Fruit fly (Drosophila melanogaster) whole organism, embryonic: ENCODE data around the gene Srp14.
A peak's percentile ranks its signal among the peaks of the same experiment; 100 is the strongest.

Experiments used
- CG10959 ChIP-seq: fragments of 200-800 bp; sonication (Bioruptor generic); IDR thresholded peaks from 2 replicates; pipeline ENCODE4 v1.3.6; 2022; ENCODE audit warnings: missing biosample characterization, missing genetic modification characterization
- CG11695 ChIP-seq: fragments of 200-800 bp; sonication (Bioruptor generic); IDR thresholded peaks from 3 replicates; pipeline ENCODE4 v1.3.6; 2022; ENCODE audit warnings: missing biosample characterization, missing genetic modification characterization
- CG12391 ChIP-seq: fragments of 200-800 bp; sonication (Bioruptor generic); optimal IDR thresholded peaks from 3 replicates; lab custom pipeline; 2018; ENCODE audit warnings: missing biosample characterization, mild to moderate bottlenecking, missing genetic modification characterization, moderate library complexity
- CG13894 ChIP-seq: fragments of 200-800 bp; sonication (Bioruptor generic); optimal IDR thresholded peaks from 3 replicates; lab custom pipeline; 2018; ENCODE audit warnings: missing biosample characterization, mild to moderate bottlenecking, missing genetic modification characterization, moderate library complexity
- CG15479 ChIP-seq: fragments of 200-800 bp; sonication (Bioruptor generic); optimal IDR thresholded peaks from 3 replicates; lab custom pipeline; 2019; ENCODE audit warnings: missing biosample characterization, mild to moderate bottlenecking, missing genetic modification characterization, moderate library complexity
- CG1603 ChIP-seq: fragments of 200-800 bp; sonication (Bioruptor generic); optimal IDR thresholded peaks from 2 replicates; lab custom pipeline; 2019; ENCODE audit warnings: missing biosample characterization, mild to moderate bottlenecking, missing genetic modification characterization, moderate library complexity
- CG17361 ChIP-seq: fragments of 200-800 bp; sonication (Bioruptor generic); IDR thresholded peaks from 3 replicates; pipeline ENCODE4 v1.3.6; 2022; ENCODE audit warnings: missing biosample characterization, missing genetic modification characterization
- CG17568 ChIP-seq: fragments of 200-800 bp; sonication (Bioruptor generic); optimal IDR thresholded peaks from 2 replicates; lab custom pipeline; 2018; ENCODE audit warnings: missing biosample characterization, mild to moderate bottlenecking, missing genetic modification characterization, moderate library complexity
- CG18619 ChIP-seq: fragments of 200-800 bp; sonication (Bioruptor generic); optimal IDR thresholded peaks from 3 replicates; lab custom pipeline; 2017; ENCODE audit warnings: missing biosample characterization, mild to moderate bottlenecking, missing genetic modification characterization
- CG31224 ChIP-seq: fragments of 200-800 bp; sonication (Bioruptor generic); IDR thresholded peaks from 2 replicates; pipeline ENCODE4 v1.3.6; 2022; ENCODE audit warnings: missing biosample characterization, missing genetic modification characterization
- CG33557 ChIP-seq: fragments of 200-800 bp; sonication (Bioruptor generic); optimal IDR thresholded peaks from 2 replicates; lab custom pipeline; 2019; ENCODE audit warnings: missing biosample characterization, mild to moderate bottlenecking, missing genetic modification characterization, moderate library complexity
- CG3407 ChIP-seq: fragments of 200-800 bp; sonication (Bioruptor generic); optimal IDR thresholded peaks from 2 replicates; lab custom pipeline; 2018; ENCODE audit warnings: missing biosample characterization, mild to moderate bottlenecking, missing genetic modification characterization
- CG34422 ChIP-seq: fragments of 200-800 bp; sonication (Bioruptor generic); IDR thresholded peaks from 3 replicates; pipeline ENCODE4 v1.3.6; 2022; ENCODE audit warnings: missing biosample characterization, missing genetic modification characterization
- CG4282 ChIP-seq: fragments of 200-800 bp; sonication (Bioruptor generic); optimal IDR thresholded peaks from 2 replicates; lab custom pipeline; 2016; ENCODE audit warnings: missing biosample characterization, missing genetic modification characterization
- CG7556 ChIP-seq: fragments of 200-800 bp; sonication (Bioruptor generic); optimal IDR thresholded peaks from 2 replicates; lab custom pipeline; 2017; ENCODE audit warnings: missing biosample characterization, mild to moderate bottlenecking, missing genetic modification characterization
- CG8089 ChIP-seq: fragments of 200-800 bp; sonication (Bioruptor generic); optimal IDR thresholded peaks from 3 replicates; lab custom pipeline; 2016; ENCODE audit warnings: missing biosample characterization, missing genetic modification characterization
- CG8924 ChIP-seq: fragments of 200-800 bp; optimal IDR thresholded peaks from 3 replicates; lab custom pipeline; 2019; ENCODE audit warnings: missing biosample characterization, mild to moderate bottlenecking, missing genetic modification characterization, moderate library complexity
- CG9817 ChIP-seq: fragments of 200-800 bp; sonication (Bioruptor generic); optimal IDR thresholded peaks from 2 replicates; lab custom pipeline; 2018; ENCODE audit warnings: missing biosample characterization, mild to moderate bottlenecking, missing genetic modification characterization, moderate library complexity
- CG9876 ChIP-seq: fragments of 200-800 bp; sonication (Bioruptor generic); optimal IDR thresholded peaks from 2 replicates; lab custom pipeline; 2016; ENCODE audit warnings: missing biosample characterization, missing genetic modification characterization
- CG9932 ChIP-seq: fragments of 200-800 bp; sonication (Bioruptor generic); IDR thresholded peaks from 2 replicates; pipeline ENCODE4 v1.3.6; 2022; ENCODE audit warnings: missing biosample characterization, missing genetic modification characterization
- Dip2 ChIP-seq: fragments of 200-800 bp; sonication (Bioruptor generic); IDR thresholded peaks from 2 replicates; pipeline ENCODE4 v1.3.6; 2022; ENCODE audit warnings: missing biosample characterization, missing genetic modification characterization
- Dll ChIP-seq: fragments of 200-800 bp; sonication (Bioruptor generic); IDR thresholded peaks from 4 replicates; pipeline ENCODE4 v1.3.6; 2022; ENCODE audit warnings: missing biosample characterization, missing genetic modification characterization; ENCODE audit not compliant: partially characterized antibody
- Drgx ChIP-seq: fragments of 200-800 bp; sonication (Bioruptor generic); IDR thresholded peaks from 2 replicates; pipeline ENCODE4 v1.3.6; 2022; ENCODE audit warnings: missing biosample characterization, missing genetic modification characterization
- Ets97D ChIP-seq: fragments of 200-800 bp; sonication (Bioruptor generic); optimal IDR thresholded peaks from 3 replicates; lab custom pipeline; 2016; ENCODE audit warnings: missing biosample characterization, missing genetic modification characterization
- GATAe ChIP-seq: fragments of 200-800 bp; sonication (Bioruptor generic); conservative IDR thresholded peaks from 2 replicates; pipeline ENCODE4 v1.3.6; 2022; ENCODE audit warnings: missing biosample characterization, missing genetic modification characterization
- Hr3 ChIP-seq: fragments of 200-800 bp; sonication (Bioruptor generic); optimal IDR thresholded peaks from 3 replicates; lab custom pipeline; 2016; ENCODE audit warnings: missing biosample characterization, missing genetic modification characterization
- Lpt ChIP-seq: fragments of >200 bp; optimal IDR thresholded peaks from 2 replicates; lab custom pipeline; 2018; ENCODE audit warnings: missing biosample characterization, missing genetic modification characterization
- Oaz ChIP-seq: fragments of 200-800 bp; sonication (Bioruptor generic); IDR thresholded peaks from 2 replicates; pipeline ENCODE4 v1.3.6; 2022; ENCODE audit warnings: missing biosample characterization, missing genetic modification characterization
- Opbp ChIP-seq: fragments of 200-800 bp; sonication (Bioruptor generic); IDR thresholded peaks from 3 replicates; pipeline ENCODE4 v1.3.6; 2022; ENCODE audit warnings: missing biosample characterization, missing genetic modification characterization; ENCODE audit not compliant: partially characterized antibody
- PHDP ChIP-seq: fragments of 200-800 bp; sonication (Bioruptor generic); optimal IDR thresholded peaks from 3 replicates; lab custom pipeline; 2018; ENCODE audit warnings: missing biosample characterization, mild to moderate bottlenecking, missing genetic modification characterization, moderate library complexity
- Sin3A ChIP-seq: fragments of >200 bp; optimal IDR thresholded peaks from 2 replicates; lab custom pipeline; 2018
- Six4 ChIP-seq: fragments of 200-800 bp; sonication (Bioruptor generic); optimal IDR thresholded peaks from 2 replicates; lab custom pipeline; 2016; ENCODE audit warnings: missing biosample characterization, missing genetic modification characterization
- Sry-δ ChIP-seq: fragments of 200-800 bp; sonication (Bioruptor generic); optimal IDR thresholded peaks from 2 replicates; lab custom pipeline; 2016; ENCODE audit warnings: missing biosample characterization, missing genetic modification characterization
- Xrp1 ChIP-seq: fragments of 200-800 bp; sonication (Bioruptor generic); IDR thresholded peaks from 2 replicates; pipeline ENCODE4 v1.3.6; 2022; ENCODE audit warnings: missing biosample characterization, missing genetic modification characterization
- abd-A ChIP-seq: fragments of 200-800 bp; sonication (Bioruptor generic); optimal IDR thresholded peaks from 3 replicates; lab custom pipeline; 2019; ENCODE audit warnings: missing biosample characterization, mild to moderate bottlenecking, missing genetic modification characterization, moderate library complexity
- dpn ChIP-seq, 2 experiments: fragments of 200-800 bp; sonication (Bioruptor generic); optimal IDR thresholded peaks; 3 replicates each; lab custom pipeline; 2016; ENCODE audit warnings: missing biosample characterization in 2 of 2, missing genetic modification characterization in 2 of 2
- esg ChIP-seq: fragments of 200-800 bp; sonication (Bioruptor generic); conservative IDR thresholded peaks from 2 replicates; pipeline ENCODE4 v1.3.6; 2022; ENCODE audit warnings: missing biosample characterization, missing genetic modification characterization
- gt ChIP-seq: fragments of 200-800 bp; sonication (Bioruptor generic); IDR thresholded peaks from 2 replicates; pipeline ENCODE4 v1.3.6; 2022; ENCODE audit warnings: missing biosample characterization, missing genetic modification characterization
- h ChIP-seq: fragments of >200 bp; optimal IDR thresholded peaks from 2 replicates; lab custom pipeline; 2017
- hkb ChIP-seq, 2 experiments: fragments of 200-800 bp in 1 of 2; fragments of >200 bp in 1 of 2; sonication (Bioruptor generic) in 1 of 2; IDR thresholded peaks in 1 of 2; optimal IDR thresholded peaks in 1 of 2; 2 replicates each; pipeline versions ENCODE4 v1.3.6 to Lab custom; 2017 to 2022; ENCODE audit warnings: missing biosample characterization in 1 of 2, missing genetic modification characterization in 1 of 2
- jigr1 ChIP-seq: fragments of 200-800 bp; sonication (Bioruptor generic); IDR thresholded peaks from 3 replicates; pipeline ENCODE4 v1.3.6; 2022; ENCODE audit warnings: missing biosample characterization, missing genetic modification characterization
- jumu ChIP-seq: fragments of 200-800 bp; sonication (Bioruptor generic); optimal IDR thresholded peaks from 3 replicates; lab custom pipeline; 2016; ENCODE audit warnings: missing biosample characterization, missing genetic modification characterization
- nerfin-1 ChIP-seq: fragments of 200-800 bp; sonication (Bioruptor generic); optimal IDR thresholded peaks from 3 replicates; lab custom pipeline; 2019; ENCODE audit warnings: missing biosample characterization, mild to moderate bottlenecking, missing genetic modification characterization, moderate library complexity
- odd ChIP-seq: fragments of 200-800 bp; sonication (Bioruptor generic); optimal IDR thresholded peaks from 2 replicates; lab custom pipeline; 2017; ENCODE audit warnings: missing biosample characterization, mild to moderate bottlenecking, missing genetic modification characterization
- otp ChIP-seq: fragments of 200-800 bp; sonication (Bioruptor generic); IDR thresholded peaks from 3 replicates; pipeline ENCODE4, ENCODE4 v1.3.6; 2022; ENCODE audit warnings: missing biosample characterization, missing genetic modification characterization
- pho ChIP-seq: fragments of 200-800 bp; sonication (Bioruptor generic); optimal IDR thresholded peaks from 2 replicates; lab custom pipeline; 2016; ENCODE audit warnings: missing biosample characterization, missing genetic modification characterization
- pita ChIP-seq: fragments of 200-800 bp; sonication (Bioruptor generic); optimal IDR thresholded peaks from 2 replicates; lab custom pipeline; 2017; ENCODE audit warnings: missing biosample characterization, mild to moderate bottlenecking, missing genetic modification characterization
- scrt ChIP-seq: fragments of 200-800 bp; sonication (Bioruptor generic); optimal IDR thresholded peaks from 2 replicates; lab custom pipeline; 2018; ENCODE audit warnings: missing biosample characterization, mild to moderate bottlenecking, missing genetic modification characterization, moderate library complexity
- seq ChIP-seq: fragments of 200-800 bp; sonication (Bioruptor generic); IDR thresholded peaks from 2 replicates; pipeline ENCODE4 v1.3.6; 2022; ENCODE audit warnings: missing biosample characterization, missing genetic modification characterization
- tup ChIP-seq: fragments of 200-800 bp; sonication (Bioruptor generic); optimal IDR thresholded peaks from 2 replicates; lab custom pipeline; 2016; ENCODE audit warnings: missing biosample characterization, mild to moderate bottlenecking, missing genetic modification characterization, moderate library complexity
- zen ChIP-seq: fragments of 200-800 bp; sonication (Bioruptor generic); optimal IDR thresholded peaks from 3 replicates; lab custom pipeline; 2018; ENCODE audit warnings: missing biosample characterization, mild to moderate bottlenecking, missing genetic modification characterization, moderate library complexity

Srp14 gene

DNA sequence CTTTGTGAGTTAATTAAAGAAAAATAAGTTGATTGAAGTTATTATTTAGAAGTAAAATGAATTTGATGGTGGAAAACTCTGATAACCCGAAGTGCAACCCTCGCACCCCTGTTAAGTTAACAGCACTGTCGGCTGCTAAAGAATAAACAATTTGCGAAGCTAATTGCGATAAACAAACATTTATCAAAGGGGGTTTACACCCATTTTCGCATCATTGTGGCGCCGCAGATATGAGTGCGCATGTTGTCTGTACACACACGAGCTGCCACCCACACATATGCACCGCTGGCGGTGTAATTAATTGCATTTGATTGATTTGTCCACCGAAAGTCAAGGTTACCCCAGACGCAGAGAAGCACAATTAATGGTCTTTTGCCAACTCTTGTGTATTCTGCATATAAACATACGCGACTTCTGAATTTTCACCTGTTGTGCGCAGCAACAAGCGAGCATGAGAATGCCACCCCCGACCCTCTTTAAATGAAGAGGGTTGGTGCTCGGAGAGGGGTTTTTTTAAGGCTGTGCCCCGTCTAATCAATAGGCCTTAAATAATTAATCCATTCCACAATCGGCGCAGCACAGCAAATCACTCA is 28.3 kb upstream of the Srp14 start (continued):
- TF ChIP-seq esg (GFP tag; lab: Robert Waterston, UW), result no peak
- TF ChIP-seq CG18619 (GFP tag; lab: Kevin White, UChicago), result no peak
- no peak for TF ChIP-seq odd (GFP tag; lab: Kevin White, UChicago)
- no peak for TF ChIP-seq hkb (optimal IDR thresholded peaks at IDR 0.05; lab: Kevin White, UChicago)
- no peak for TF ChIP-seq hkb (GFP tag; IDR thresholded peaks at IDR 0.05; lab: Robert Waterston, UW)
- peak; percentile 3 for TF ChIP-seq CG15479 (GFP tag; lab: Kevin White, UChicago)
- no peak for TF ChIP-seq CG31224 (GFP tag; lab: Robert Waterston, UW)
- TF ChIP-seq Drgx (GFP tag; lab: Robert Waterston, UW), result 0 out of 2 replicates have a peak, but pooled peaks have one; percentile 7
- TF ChIP-seq CG9932 (GFP tag; lab: Robert Waterston, UW), result no peak
- no peak for TF ChIP-seq Dll (GFP tag; lab: Robert Waterston, UW)
- TF ChIP-seq Six4, result no peak
- no peak for TF ChIP-seq GATAe (GFP tag; lab: Robert Waterston, UW)
- TF ChIP-seq pho, result no peak
- TF ChIP-seq CG33557 (GFP tag; lab: Kevin White, UChicago), result no peak
- no peak for TF ChIP-seq zen (tag; lab: Kevin White, UChicago)
- TF ChIP-seq Xrp1, result no peak
- TF ChIP-seq CG12391, result no peak
- no peak for TF ChIP-seq Opbp
- peak; percentile 21; the same call in 1 of the 3 replicates for TF ChIP-seq CG34422 (GFP tag; lab: Robert Waterston, UW)
- no peak for TF ChIP-seq CG9876 (GFP tag; lab: Kevin White, UChicago)
- TF ChIP-seq CG1603 (tag; lab: Kevin White, UChicago), result peak; percentile 14
- peak; percentile 40; the same call in 1 of the 2 replicates for TF ChIP-seq seq
- no peak for TF ChIP-seq CG17568 (GFP tag; lab: Kevin White, UChicago)
- TF ChIP-seq jumu (GFP tag; lab: Kevin White, UChicago), result no peak
- no peak for TF ChIP-seq PHDP
- no peak for TF ChIP-seq Sin3A (lab: Kevin White, UChicago)
- no peak for TF ChIP-seq tup
- no peak for TF ChIP-seq Sry-δ
- TF ChIP-seq otp (GFP tag; lab: Robert Waterston, UW), result no peak
- no peak for TF ChIP-seq dpn (GFP tag; optimal IDR thresholded peaks at IDR 0.05; lab: Kevin White, UChicago)
- no peak for TF ChIP-seq CG7556
- TF ChIP-seq CG10959 (GFP tag; lab: Robert Waterston, UW), result no peak
- no peak for TF ChIP-seq CG13894
- no peak for TF ChIP-seq Hr3 (GFP tag; lab: Kevin White, UChicago)
- TF ChIP-seq scrt (GFP tag; lab: Kevin White, UChicago), result peak; percentile 97
- TF ChIP-seq abd-A (tag; lab: Kevin White, UChicago), result peak; percentile 16
- TF ChIP-seq CG11695 (GFP tag; lab: Robert Waterston, UW), result no peak
- no peak for TF ChIP-seq CG17361
- peak; percentile 18 for TF ChIP-seq nerfin-1 (tag; lab: Kevin White, UChicago)
- TF ChIP-seq gt (GFP tag; lab: Robert Waterston, UW), result no peak
- TF ChIP-seq Dip2 (GFP tag; lab: Robert Waterston, UW), result no peak
- TF ChIP-seq CG4282 (GFP tag; lab: Kevin White, UChicago), result no peak
- TF ChIP-seq pita (GFP tag; lab: Kevin White, UChicago), result peak; percentile 35
- TF ChIP-seq Lpt (GFP tag; lab: Kevin White, UChicago), result no peak
- no peak for TF ChIP-seq jigr1 (GFP tag; lab: Robert Waterston, UW)
- TF ChIP-seq CG8089 (GFP tag; lab: Kevin White, UChicago), result no peak
- no peak for TF ChIP-seq CG9817 (tag; lab: Kevin White, UChicago)
- no peak for TF ChIP-seq CG3407 (GFP tag; lab: Kevin White, UChicago)
- no peak for TF ChIP-seq h (lab: Kevin White, UChicago)
- no peak for TF ChIP-seq CG8924 (tag; lab: Kevin White, UChicago)
- no peak for TF ChIP-seq Ets97D
- TF ChIP-seq Oaz, result no peak
